Fruit fly (Drosophila melanogaster): ENCODE results near the gene Tango4.

Gene Tango4

dm6 chrX:12003437-12004394 lies 17.2 kb upstream of the Tango4 start, which contains the start of gene fw (continued):
- TF ChIP-seq sens (GFP tag) (peak; percentile 86), ab (GFP tag; optimal IDR thresholded peaks at IDR 0.05) (no peak), CG10209 (GFP tag; optimal IDR thresholded peaks at IDR 0.05) (no peak), Med (GFP tag) (peak; percentile 90), Dip2 (GFP tag; IDR thresholded peaks at IDR 0.05) (no peak), dpn (GFP tag; optimal IDR thresholded peaks at IDR 0.05) (peak; percentile 7 to 34), Sox100B (GFP tag; optimal IDR thresholded peaks at IDR 0.05) (no peak), CG9609 (GFP tag; optimal IDR thresholded peaks at IDR 0.05) (no peak), sisA (GFP tag; IDR thresholded peaks at IDR 0.05) (no peak), peb (GFP tag; IDR thresholded peaks at IDR 0.05) (0 out of 2 replicates have a peak, but pooled peaks have one; percentile 38), Side (GFP tag; optimal IDR thresholded peaks at IDR 0.05) (no peak), zf30C (GFP tag; optimal IDR thresholded peaks at IDR 0.05) (no peak), CG16779 (GFP tag; IDR thresholded peaks at IDR 0.05) (no peak), CG6765 (GFP tag; optimal IDR thresholded peaks at IDR 0.05) (no peak), CG1647 (GFP tag; optimal IDR thresholded peaks at IDR 0.05) (no peak), CG11093 (GFP tag; IDR thresholded peaks at IDR 0.05) (no peak), CG16863 (GFP tag; optimal IDR thresholded peaks at IDR 0.05) (peak; percentile 39), ara (GFP tag; IDR thresholded peaks at IDR 0.05) (peak; percentile 61; the same call in 1 of the 2 replicates), CG8388 (GFP tag; optimal IDR thresholded peaks at IDR 0.05) (no peak), CG17912 (GFP tag; optimal IDR thresholded peaks at IDR 0.05) (no peak), sc (optimal IDR thresholded peaks at IDR 0.05) (no peak), sc (GFP tag; optimal IDR thresholded peaks at IDR 0.05) (no peak), Xbp1 (GFP tag; optimal IDR thresholded peaks at IDR 0.05) (no peak), sens-2 (GFP tag; IDR thresholded peaks at IDR 0.05) (no peak), pfk (GFP tag; optimal IDR thresholded peaks at IDR 0.05) (no peak), lilli (GFP tag; optimal IDR thresholded peaks at IDR 0.05) (peak; percentile 51), CG17612 (GFP tag; IDR thresholded peaks at IDR 0.05) (no peak), slou (GFP tag; optimal IDR thresholded peaks at IDR 0.05) (no peak), Usf (GFP tag; optimal IDR thresholded peaks at IDR 0.05) (no peak), esg (GFP tag; conservative IDR thresholded peaks at IDR 0.05) (peak; percentile 31; the same call in 1 of the 2 replicates), dm (GFP tag; optimal IDR thresholded peaks at IDR 0.05) (no peak), toy (GFP tag; IDR thresholded peaks at IDR 0.05) (no peak), sr (GFP tag; IDR thresholded peaks at IDR 0.05) (no peak), Ets65A (GFP tag) (peak; percentile 80), fd64A (GFP tag; optimal IDR thresholded peaks at IDR 0.05) (no peak), Dad (GFP tag; optimal IDR thresholded peaks at IDR 0.05) (no peak), CG17328 (GFP tag; IDR thresholded peaks at IDR 0.05) (0 out of 2 replicates have a peak, but pooled peaks have one; percentile 21), Ada2b (GFP tag; IDR thresholded peaks at IDR 0.05) (peak; percentile 19; the same call in 1 of the 2 replicates), TFAM (GFP tag; optimal IDR thresholded peaks at IDR 0.05) (no peak), CG9215 (GFP tag; IDR thresholded peaks at IDR 0.05) (no peak), CG2202 (tag; optimal IDR thresholded peaks at IDR 0.05) (no peak), pan (optimal IDR thresholded peaks at IDR 0.05) (no peak), pan (GFP tag; optimal IDR thresholded peaks at IDR 0.05 in 1 of 2, IDR thresholded peaks at IDR 0.05 in 1 of 2) (peak in 1 of 2 experiments; percentile 67), CG11398 (GFP tag; optimal IDR thresholded peaks at IDR 0.05) (no peak), CG42726 (GFP tag; IDR thresholded peaks at IDR 0.05; ENCODE audit: partially characterized antibody) (no peak), CG17186 (GFP tag; optimal IDR thresholded peaks at IDR 0.05) (no peak), CG32767 (GFP tag; IDR thresholded peaks at IDR 0.05) (no peak), CG17385 (GFP tag; optimal IDR thresholded peaks at IDR 0.05) (no peak), vvl (GFP tag; IDR thresholded peaks at IDR 0.05) (peak; percentile 65; the same call in 1 of the 2 replicates), amos (GFP tag; IDR thresholded peaks at IDR 0.05; ENCODE audit: partially characterized antibody) (no peak), CG4328 (GFP tag; optimal IDR thresholded peaks at IDR 0.05) (no peak)

Measured in whole organism, embryonic.